Fruit fly (Drosophila melanogaster) whole organism, embryonic: ENCODE results near the gene CG9393.

Experiments used
- Adf1 ChIP-seq: fragments of 200-800 bp; sonication (Bioruptor generic); IDR thresholded peaks from 2 replicates; pipeline ENCODE4 v1.3.6; 2022; ENCODE audit warnings: missing biosample characterization, missing genetic modification characterization
- CG12104 ChIP-seq: fragments of 200-800 bp; sonication (Bioruptor generic); optimal IDR thresholded peaks from 3 replicates; lab custom pipeline; 2016; ENCODE audit warnings: missing biosample characterization, missing genetic modification characterization
- CG12219 ChIP-seq: fragments of 200-800 bp; sonication (Bioruptor generic); optimal IDR thresholded peaks from 3 replicates; lab custom pipeline; 2018; ENCODE audit warnings: missing biosample characterization, mild to moderate bottlenecking, missing genetic modification characterization
- CG1233 ChIP-seq: fragments of 200-800 bp; sonication (Bioruptor generic); optimal IDR thresholded peaks from 4 replicates; lab custom pipeline; 2018; ENCODE audit warnings: missing biosample characterization, mild to moderate bottlenecking, missing genetic modification characterization
- CG1529 ChIP-seq: fragments of 200-800 bp; sonication (Bioruptor generic); optimal IDR thresholded peaks from 3 replicates; lab custom pipeline; 2018; ENCODE audit warnings: missing biosample characterization, missing genetic modification characterization
- CG17186 ChIP-seq: fragments of 200-800 bp; sonication (Bioruptor generic); optimal IDR thresholded peaks from 3 replicates; lab custom pipeline; 2017; ENCODE audit warnings: missing biosample characterization, missing genetic modification reagents, missing genetic modification characterization
- CG17612 ChIP-seq: fragments of 200-800 bp; sonication (Bioruptor generic); IDR thresholded peaks from 2 replicates; pipeline ENCODE4 v1.3.6; 2022; ENCODE audit warnings: missing biosample characterization, missing genetic modification characterization
- CG17829 ChIP-seq: fragments of 200-800 bp; optimal IDR thresholded peaks from 2 replicates; lab custom pipeline; 2019; ENCODE audit warnings: missing biosample characterization, mild to moderate bottlenecking, missing genetic modification characterization, moderate library complexity
- CG18764 ChIP-seq: fragments of 200-800 bp; sonication (Bioruptor generic); optimal IDR thresholded peaks from 3 replicates; lab custom pipeline; 2016; ENCODE audit warnings: missing biosample characterization, missing genetic modification characterization
- CG2129 ChIP-seq: fragments of 200-800 bp; sonication (Bioruptor generic); IDR thresholded peaks from 2 replicates; pipeline ENCODE4 v1.3.6; 2022; ENCODE audit warnings: missing biosample characterization, missing genetic modification characterization; ENCODE audit not compliant: partially characterized antibody
- CG30431 ChIP-seq: fragments of 200-800 bp; sonication (Bioruptor generic); optimal IDR thresholded peaks from 2 replicates; lab custom pipeline; 2017; ENCODE audit warnings: missing biosample characterization, missing genetic modification characterization
- CG3407 ChIP-seq: fragments of 200-800 bp; sonication (Bioruptor generic); optimal IDR thresholded peaks from 2 replicates; lab custom pipeline; 2018; ENCODE audit warnings: missing biosample characterization, mild to moderate bottlenecking, missing genetic modification characterization
- CG3726 ChIP-seq: fragments of 200-800 bp; sonication (Bioruptor generic); IDR thresholded peaks from 3 replicates; pipeline ENCODE4, ENCODE4 v1.3.6; 2022; ENCODE audit warnings: missing biosample characterization, missing genetic modification characterization
- CG4282 ChIP-seq: fragments of 200-800 bp; sonication (Bioruptor generic); optimal IDR thresholded peaks from 2 replicates; lab custom pipeline; 2016; ENCODE audit warnings: missing biosample characterization, missing genetic modification characterization
- CG7928 ChIP-seq: fragments of 200-800 bp; sonication (Bioruptor generic); optimal IDR thresholded peaks from 2 replicates; lab custom pipeline; 2017; ENCODE audit warnings: missing biosample characterization, mild to moderate bottlenecking, missing genetic modification characterization
- CG8478 ChIP-seq: fragments of >200 bp; optimal IDR thresholded peaks from 2 replicates; lab custom pipeline; 2018
- CHES-1-like ChIP-seq: fragments of 200-800 bp; sonication (Bioruptor generic); optimal IDR thresholded peaks from 2 replicates; lab custom pipeline; 2016; ENCODE audit warnings: missing biosample characterization, missing genetic modification characterization
- CrebB ChIP-seq: fragments of 200-800 bp; sonication (Bioruptor generic); optimal IDR thresholded peaks from 3 replicates; lab custom pipeline; 2018; ENCODE audit warnings: missing biosample characterization, mild to moderate bottlenecking, missing genetic modification characterization
- Elba2 ChIP-seq: fragments of 200-800 bp; sonication (Bioruptor generic); optimal IDR thresholded peaks from 3 replicates; lab custom pipeline; 2016; ENCODE audit warnings: missing biosample characterization, missing genetic modification characterization
- Fer2 ChIP-seq: fragments of 200-800 bp; sonication (Bioruptor generic); optimal IDR thresholded peaks from 2 replicates; lab custom pipeline; 2018; ENCODE audit warnings: missing biosample characterization, mild to moderate bottlenecking, missing genetic modification characterization, moderate library complexity
- Fer3 ChIP-seq: fragments of 200-800 bp; sonication (Bioruptor generic); optimal IDR thresholded peaks from 2 replicates; lab custom pipeline; 2018; ENCODE audit warnings: missing biosample characterization, mild to moderate bottlenecking, missing genetic modification characterization, moderate library complexity
- Gug ChIP-seq: fragments of 200-800 bp; sonication (Bioruptor generic); IDR thresholded peaks from 4 replicates; pipeline ENCODE4 v1.3.6; 2022; ENCODE audit warnings: missing biosample characterization, missing genetic modification characterization
- Hr51 ChIP-seq, 2 experiments: fragments of 200-800 bp; sonication (Bioruptor generic); optimal IDR thresholded peaks; 2 replicates in 1 of 2; 3 replicates in 1 of 2; lab custom pipeline; 2016 to 2018; ENCODE audit warnings: missing biosample characterization in 2 of 2, missing genetic modification characterization in 2 of 2, mild to moderate bottlenecking in 1 of 2, moderate library complexity in 1 of 2
- Jarid2 ChIP-seq: fragments of 200-800 bp; sonication (Bioruptor generic); optimal IDR thresholded peaks from 3 replicates; lab custom pipeline; 2017; ENCODE audit warnings: mild to moderate bottlenecking, missing biosample characterization, missing genetic modification reagents, missing genetic modification characterization
- Poxn ChIP-seq: fragments of 200-800 bp; sonication (Bioruptor generic); IDR thresholded peaks from 2 replicates; pipeline ENCODE4 v1.3.6; 2022; ENCODE audit warnings: missing biosample characterization, missing genetic modification characterization
- TFAM ChIP-seq: fragments of 200-800 bp; sonication (Bioruptor generic); optimal IDR thresholded peaks from 2 replicates; lab custom pipeline; 2017; ENCODE audit warnings: missing biosample characterization, missing genetic modification characterization, inconsistent platforms
- al ChIP-seq: fragments of 200-800 bp; sonication (Bioruptor generic); IDR thresholded peaks from 2 replicates; pipeline ENCODE4 v1.3.6; 2022; ENCODE audit warnings: missing biosample characterization, missing genetic modification characterization
- bcd ChIP-seq: fragments of 200-800 bp; sonication (Bioruptor generic); optimal IDR thresholded peaks from 2 replicates; lab custom pipeline; 2017; ENCODE audit warnings: missing biosample characterization, mild to moderate bottlenecking, missing genetic modification characterization
- cas ChIP-seq: fragments of 200-800 bp; sonication (Bioruptor generic); IDR thresholded peaks from 2 replicates; pipeline ENCODE4 v1.3.6; 2022; ENCODE audit warnings: missing biosample characterization, missing genetic modification characterization
- caup ChIP-seq: fragments of 200-800 bp; sonication (Bioruptor generic); optimal IDR thresholded peaks from 3 replicates; lab custom pipeline; 2017; ENCODE audit warnings: missing biosample characterization, mild to moderate bottlenecking, missing genetic modification characterization, moderate library complexity; ENCODE audit not compliant: severe bottlenecking
- ci ChIP-seq: fragments of 200-800 bp; sonication (Bioruptor generic); IDR thresholded peaks from 3 replicates; pipeline ENCODE4 v1.3.6; 2022; ENCODE audit warnings: missing biosample characterization, missing genetic modification characterization
- croc ChIP-seq: fragments of 200-800 bp; sonication (Bioruptor generic); conservative IDR thresholded peaks from 3 replicates; pipeline ENCODE4 v1.3.6; 2022; ENCODE audit warnings: missing biosample characterization, missing genetic modification characterization
- cwo ChIP-seq: fragments of 200-800 bp; sonication (Bioruptor generic); optimal IDR thresholded peaks from 3 replicates; lab custom pipeline; 2017; ENCODE audit warnings: missing biosample characterization, missing genetic modification characterization, mild to moderate bottlenecking, moderate library complexity, missing genetic modification reagents
- fd3F ChIP-seq: fragments of 200-800 bp; sonication (Bioruptor generic); optimal IDR thresholded peaks from 2 replicates; lab custom pipeline; 2018; ENCODE audit warnings: missing biosample characterization, mild to moderate bottlenecking, missing genetic modification characterization, moderate library complexity
- fru ChIP-seq: fragments of >200 bp; optimal IDR thresholded peaks from 2 replicates; lab custom pipeline; 2017
- fu2 ChIP-seq: fragments of 200-800 bp; sonication (Bioruptor generic); optimal IDR thresholded peaks from 2 replicates; lab custom pipeline; 2016; ENCODE audit warnings: missing biosample characterization, missing genetic modification characterization
- ham ChIP-seq: fragments of 200-800 bp; sonication (Bioruptor generic); IDR thresholded peaks from 2 replicates; pipeline ENCODE4 v1.3.6; 2022; ENCODE audit warnings: missing biosample characterization, missing genetic modification characterization
- hth ChIP-seq: fragments of >200 bp; optimal IDR thresholded peaks from 2 replicates; lab custom pipeline; 2017; ENCODE audit warnings: inconsistent platforms
- kay ChIP-seq: fragments of 200-800 bp; sonication (Bioruptor generic); optimal IDR thresholded peaks from 2 replicates; lab custom pipeline; 2016; ENCODE audit warnings: missing biosample characterization, missing genetic modification characterization
- onecut ChIP-seq: fragments of 200-800 bp; sonication (Bioruptor generic); IDR thresholded peaks from 2 replicates; pipeline ENCODE4 v1.3.6; 2022; ENCODE audit warnings: missing biosample characterization, missing genetic modification characterization
- pan ChIP-seq, 4 experiments: fragments of >200 bp in 3 of 4; fragments of 200-800 bp in 1 of 4; sonication (Bioruptor generic) in 1 of 4; optimal IDR thresholded peaks in 3 of 4; IDR thresholded peaks in 1 of 4; 2 replicates each; pipeline versions ENCODE4 v1.3.6 to Lab custom; 2017 to 2022; ENCODE audit warnings: missing biosample characterization in 2 of 4, missing genetic modification characterization in 2 of 4, mixed read lengths in 1 of 4
- sc ChIP-seq, 3 experiments: fragments of >200 bp in 2 of 3; fragments of 200-800 bp in 1 of 3; sonication (Bioruptor generic) in 1 of 3; optimal IDR thresholded peaks; 2 replicates in 2 of 3; 3 replicates in 1 of 3; lab custom pipeline; 2017; ENCODE audit warnings: mild to moderate bottlenecking in 1 of 3, missing biosample characterization in 1 of 3, missing genetic modification characterization in 1 of 3, missing genetic modification reagents in 1 of 3
- sens ChIP-seq: fragments of 200-800 bp; sonication (Bioruptor generic); peaks from one replicate; lab custom pipeline; 2016; ENCODE audit warnings: missing biosample characterization, missing genetic modification characterization
- sens-2 ChIP-seq: fragments of 200-800 bp; sonication (Bioruptor generic); IDR thresholded peaks from 2 replicates; pipeline ENCODE4 v1.3.6; 2022; ENCODE audit warnings: missing biosample characterization, missing genetic modification characterization
- tap ChIP-seq: fragments of 200-800 bp; optimal IDR thresholded peaks from 3 replicates; lab custom pipeline; 2019; ENCODE audit warnings: missing biosample characterization, mild to moderate bottlenecking, missing genetic modification characterization, moderate library complexity
- tup ChIP-seq: fragments of 200-800 bp; sonication (Bioruptor generic); optimal IDR thresholded peaks from 2 replicates; lab custom pipeline; 2016; ENCODE audit warnings: missing biosample characterization, mild to moderate bottlenecking, missing genetic modification characterization, moderate library complexity
- twi ChIP-seq: fragments of 200-800 bp; optimal IDR thresholded peaks from 2 replicates; lab custom pipeline; 2019; ENCODE audit warnings: missing biosample characterization, mild to moderate bottlenecking, missing genetic modification characterization, moderate library complexity
- z ChIP-seq: fragments of 200-800 bp; sonication (Bioruptor generic); IDR thresholded peaks from 3 replicates; pipeline ENCODE4 v1.3.6; 2022; ENCODE audit warnings: missing biosample characterization, missing genetic modification characterization
- zfh2 ChIP-seq: fragments of 200-800 bp; sonication (Bioruptor generic); optimal IDR thresholded peaks from 2 replicates; lab custom pipeline; 2016; ENCODE audit warnings: missing biosample characterization, missing genetic modification characterization

CG9393 gene

dm6 chr3R:9573812-9574587, 10.5 kb upstream of the CG9393 start, which contains the start of gene CG9399 (continued):
- peak; percentile 99 for TF ChIP-seq ci (GFP tag; lab: Robert Waterston, UW)
- peak; percentile 96 for TF ChIP-seq tup (GFP tag; lab: Kevin White, UChicago)
- peak; percentile 99 for TF ChIP-seq sens (GFP tag; lab: Kevin White, UChicago)
- TF ChIP-seq CG8478 = no peak
- peak; percentile 95 for TF ChIP-seq caup (GFP tag; lab: Kevin White, UChicago)
- peak; percentile 94 for TF ChIP-seq CrebB (tag; lab: Kevin White, UChicago)
- peak; percentile 98 for TF ChIP-seq Gug (GFP tag; lab: Robert Waterston, UW)
- TF ChIP-seq Elba2 (GFP tag; lab: Kevin White, UChicago) = peak; percentile 84
- TF ChIP-seq CG1529 (GFP tag; lab: Kevin White, UChicago) = peak; percentile 96
- peak; percentile 97 for TF ChIP-seq CG3407 (GFP tag; lab: Kevin White, UChicago)
- peak; percentile 91 for TF ChIP-seq Poxn (GFP tag; lab: Robert Waterston, UW)
- TF ChIP-seq CG4282 = peak; percentile 87
- TF ChIP-seq CHES-1-like (GFP tag; lab: Kevin White, UChicago) = peak; percentile 87
- TF ChIP-seq fu2 (GFP tag; lab: Kevin White, UChicago) = peak; percentile 92
- TF ChIP-seq twi (tag; lab: Kevin White, UChicago) = peak; percentile 92
- TF ChIP-seq TFAM (GFP tag; lab: Kevin White, UChicago) = peak; percentile 79
- peak; percentile 95 for TF ChIP-seq CG1233
- peak; percentile 97 for TF ChIP-seq CG3726 (GFP tag; lab: Robert Waterston, UW)
- TF ChIP-seq Hr51 (GFP tag; optimal IDR thresholded peaks at IDR 0.05; lab: Kevin White, UChicago) = peak; percentile 96 to 98
- TF ChIP-seq Adf1 = peak; percentile 75
- peak; percentile 95 for TF ChIP-seq croc (GFP tag; lab: Robert Waterston, UW)
- TF ChIP-seq z (GFP tag; lab: Robert Waterston, UW) = peak; percentile 73
- TF ChIP-seq CG18764 (GFP tag; lab: Kevin White, UChicago) = peak; percentile 93
- peak; percentile 93 for TF ChIP-seq CG12104 (GFP tag; lab: Kevin White, UChicago)
- no peak for TF ChIP-seq fru (lab: Kevin White, UChicago)
- peak; percentile 88 for TF ChIP-seq ham (GFP tag; lab: Robert Waterston, UW)
- peak; percentile 96 for TF ChIP-seq fd3F (GFP tag; lab: Kevin White, UChicago)
- TF ChIP-seq cas = peak; percentile 95
- TF ChIP-seq CG7928 = peak; percentile 72
- peak; percentile 89 for TF ChIP-seq onecut (GFP tag; lab: Robert Waterston, UW)
- TF ChIP-seq kay = peak; percentile 94
- TF ChIP-seq CG30431 (GFP tag; lab: Kevin White, UChicago) = peak; percentile 98
- TF ChIP-seq sc (optimal IDR thresholded peaks at IDR 0.05; lab: Kevin White, UChicago) = no peak
- TF ChIP-seq sc (GFP tag; optimal IDR thresholded peaks at IDR 0.05; lab: Kevin White, UChicago) = peak; percentile 95
- TF ChIP-seq Fer2 (tag; lab: Kevin White, UChicago) = peak; percentile 85
- peak; percentile 98 for TF ChIP-seq CG17829 (tag; lab: Kevin White, UChicago)
- TF ChIP-seq hth (lab: Kevin White, UChicago) = no peak
- peak; percentile 96 for TF ChIP-seq Fer3 (tag; lab: Kevin White, UChicago)
- peak; percentile 97 for TF ChIP-seq bcd
- peak; percentile 95 for TF ChIP-seq al (GFP tag; lab: Robert Waterston, UW)
- TF ChIP-seq CG2129 (GFP tag; lab: Robert Waterston, UW) = peak; percentile 24; the same call in 1 of the 2 replicates
- peak; percentile 90 for TF ChIP-seq CG12219
- no peak for TF ChIP-seq pan (optimal IDR thresholded peaks at IDR 0.05; lab: Kevin White, UChicago)
- TF ChIP-seq pan (GFP tag; optimal IDR thresholded peaks at IDR 0.05 in 1 of 2, IDR thresholded peaks at IDR 0.05 in 1 of 2) = peak in 1 of 2 experiments; percentile 99
- TF ChIP-seq zfh2 (GFP tag; lab: Kevin White, UChicago) = peak; percentile 94
- peak; percentile 86 for TF ChIP-seq CG17186 (GFP tag; lab: Kevin White, UChicago)
- TF ChIP-seq CG17612 (GFP tag; lab: Robert Waterston, UW) = peak; percentile 96
- TF ChIP-seq sens-2 = peak; percentile 97
- TF ChIP-seq cwo = peak; percentile 92
- peak; percentile 78 for TF ChIP-seq Jarid2
- peak; percentile 93 for TF ChIP-seq tap (tag; lab: Kevin White, UChicago)
